Worm (Caenorhabditis elegans) whole organism, L4 larva: ENCODE measurements around the gene srz-64.
A peak's percentile ranks its signal among the peaks of the same experiment; 100 is the strongest.

Experiments
- F37D6.2 ChIP-seq: sonication (generic microtip); optimal IDR thresholded peaks from 2 replicates; lab custom pipeline; 2016; ENCODE audit warnings: mild to moderate bottlenecking, missing genetic modification characterization, missing compliant biosample characterization
- F44E2.7 ChIP-seq: fragments of 200-800 bp; sonication (Bioruptor generic); IDR thresholded peaks from 2 replicates; pipeline ENCODE4 v2.1.2; 2022; ENCODE audit warnings: missing genetic modification characterization, missing compliant biosample characterization
- T26A8.4 ChIP-seq: fragments of 200-800 bp; sonication (Bioruptor generic); IDR thresholded peaks from 2 replicates; pipeline ENCODE4 v1.3.6; 2022; ENCODE audit warnings: missing genetic modification characterization, missing compliant biosample characterization
- Y105C5A.15 ChIP-seq: fragments of 200-800 bp; sonication (Bioruptor generic); IDR thresholded peaks from 2 replicates; pipeline ENCODE4 v1.3.6; 2022; ENCODE audit warnings: missing genetic modification characterization, missing compliant biosample characterization
- aha-1 ChIP-seq: fragments of 150-350 bp; peaks from one replicate; lab custom pipeline; 2014; ENCODE audit warnings: missing biosample characterization, missing genetic modification characterization
- arid-1 ChIP-seq: fragments of 200-800 bp; sonication (Bioruptor generic); conservative IDR thresholded peaks from 2 replicates; pipeline ENCODE4 v1.3.6; 2022; ENCODE audit warnings: missing genetic modification reagents, missing genetic modification characterization, missing compliant biosample characterization
- ceh-28 ChIP-seq: fragments of 150-350 bp; optimal IDR thresholded peaks from 2 replicates; lab custom pipeline; 2014; ENCODE audit warnings: missing biosample characterization, missing genetic modification reagents, missing genetic modification characterization
- ceh-32 ChIP-seq: sonication (generic microtip); optimal IDR thresholded peaks from 2 replicates; lab custom pipeline; 2016; ENCODE audit warnings: mild to moderate bottlenecking, missing genetic modification characterization, missing compliant biosample characterization; ENCODE audit not compliant: poor library complexity
- ceh-44 ChIP-seq: fragments of 200-800 bp; sonication (Bioruptor generic); IDR thresholded peaks from 2 replicates; pipeline ENCODE4 v1.3.6; 2022; ENCODE audit warnings: missing genetic modification reagents, missing genetic modification characterization, missing compliant biosample characterization
- ceh-82 ChIP-seq: sonication (generic microtip); optimal IDR thresholded peaks from 2 replicates; lab custom pipeline; 2017; ENCODE audit warnings: missing biosample characterization, missing genetic modification characterization
- cey-2 ChIP-seq: sonication (generic microtip); optimal IDR thresholded peaks from 3 replicates; lab custom pipeline; 2017; ENCODE audit warnings: missing genetic modification characterization, mild to moderate bottlenecking, missing compliant biosample characterization, antibody characterized with exemption, borderline replicate concordance; ENCODE audit not compliant: insufficient read depth
- ctbp-1 ChIP-seq: fragments of 200-800 bp; sonication (Bioruptor generic); IDR thresholded peaks from 2 replicates; pipeline ENCODE4 v1.3.6; 2022; ENCODE audit warnings: missing genetic modification reagents, missing genetic modification characterization, missing compliant biosample characterization
- daf-12 ChIP-seq: fragments of 150-350 bp; optimal IDR thresholded peaks from 2 replicates; lab custom pipeline; 2014; ENCODE audit warnings: missing biosample characterization, missing genetic modification reagents, missing genetic modification characterization
- daf-16 ChIP-seq, 3 experiments: sonication (generic microtip); optimal IDR thresholded peaks; 2 replicates each; lab custom pipeline; 2016 to 2017; ENCODE audit warnings: missing genetic modification characterization in 3 of 3, missing genetic modification reagents in 3 of 3, mild to moderate bottlenecking in 2 of 3, missing compliant biosample characterization in 2 of 3, missing biosample characterization in 1 of 3, moderate library complexity in 1 of 3
- daf-8 ChIP-seq: fragments of 200-800 bp; sonication (Bioruptor generic); IDR thresholded peaks from 2 replicates; pipeline ENCODE4 v1.3.6; 2022; ENCODE audit warnings: missing genetic modification characterization, missing compliant biosample characterization
- dmd-8 ChIP-seq: fragments of 200-800 bp; sonication (Bioruptor generic); IDR thresholded peaks from 2 replicates; pipeline ENCODE4 v1.3.6; 2022; ENCODE audit warnings: missing genetic modification characterization, missing compliant biosample characterization
- dmd-9 ChIP-seq: fragments of 200-800 bp; sonication (Bioruptor generic); IDR thresholded peaks from 2 replicates; pipeline ENCODE4 v1.3.6; 2022; ENCODE audit warnings: missing genetic modification reagents, missing genetic modification characterization, missing compliant biosample characterization
- duxl-1 ChIP-seq: sonication (generic microtip); optimal IDR thresholded peaks from 2 replicates; lab custom pipeline; 2016; ENCODE audit warnings: mild to moderate bottlenecking, missing genetic modification characterization, moderate library complexity, missing compliant biosample characterization; ENCODE audit not compliant: poor library complexity
- dve-1 ChIP-seq: sonication (generic microtip); optimal IDR thresholded peaks from 2 replicates; lab custom pipeline; 2017; ENCODE audit warnings: antibody characterized with exemption, mild to moderate bottlenecking, missing genetic modification characterization, missing compliant biosample characterization; ENCODE audit not compliant: insufficient read depth
- fos-1 ChIP-seq: fragments of 150-350 bp; optimal IDR thresholded peaks from 2 replicates; lab custom pipeline; 2014; ENCODE audit warnings: missing biosample characterization, missing genetic modification characterization
- lim-7 ChIP-seq: fragments of 200-800 bp; sonication (Bioruptor generic); IDR thresholded peaks from 2 replicates; pipeline ENCODE4 v1.3.6; 2022; ENCODE audit warnings: missing genetic modification characterization, missing compliant biosample characterization
- lin-29 ChIP-seq: fragments of 200-800 bp; sonication (Bioruptor generic); IDR thresholded peaks from 2 replicates; pipeline ENCODE4 v1.3.6; 2022; ENCODE audit warnings: missing genetic modification reagents, missing genetic modification characterization, missing compliant biosample characterization
- lsy-2 ChIP-seq, 2 experiments: fragments of 150-350 bp in 1 of 2; sonication (generic microtip) in 1 of 2; optimal IDR thresholded peaks; 2 replicates each; lab custom pipeline; 2014 to 2017; ENCODE audit warnings: missing biosample characterization in 2 of 2, missing genetic modification characterization in 2 of 2
- madf-5 ChIP-seq, 2 experiments: fragments of 200-800 bp; sonication (Bioruptor generic); IDR thresholded peaks; 2 replicates each; pipeline ENCODE4 v1.3.6; 2022; ENCODE audit warnings: missing compliant biosample characterization in 2 of 2, missing genetic modification characterization in 2 of 2
- madf-9 ChIP-seq: fragments of 200-800 bp; sonication (Bioruptor generic); conservative IDR thresholded peaks from 2 replicates; pipeline ENCODE4 v1.3.6; 2022; ENCODE audit warnings: missing genetic modification reagents, missing genetic modification characterization, missing compliant biosample characterization
- mes-2 ChIP-seq: sonication (generic microtip); optimal IDR thresholded peaks from 2 replicates; lab custom pipeline; 2016; ENCODE audit warnings: missing genotype, mild to moderate bottlenecking, missing genetic modification characterization, missing compliant biosample characterization; ENCODE audit not compliant: poor library complexity, severe bottlenecking
- mxl-3 ChIP-seq: fragments of 200-800 bp; sonication (Bioruptor generic); optimal IDR thresholded peaks from 2 replicates; lab custom pipeline; 2018; ENCODE audit warnings: mild to moderate bottlenecking, missing genetic modification characterization, missing compliant biosample characterization
- nhr-102 ChIP-seq: sonication (generic microtip); optimal IDR thresholded peaks from 2 replicates; lab custom pipeline; 2016; ENCODE audit warnings: mild to moderate bottlenecking, missing genetic modification characterization, moderate library complexity, missing compliant biosample characterization
- nhr-25 ChIP-seq: sonication (generic microtip); optimal IDR thresholded peaks from 2 replicates; lab custom pipeline; 2017; ENCODE audit warnings: missing genetic modification characterization, mild to moderate bottlenecking, missing compliant biosample characterization, antibody characterized with exemption, moderate library complexity, borderline replicate concordance; ENCODE audit not compliant: insufficient read depth
- nhr-28 ChIP-seq: fragments of 150-350 bp; optimal IDR thresholded peaks from 2 replicates; lab custom pipeline; 2014; ENCODE audit warnings: missing biosample characterization, missing genetic modification characterization
- nhr-48 ChIP-seq: sonication (generic microtip); optimal IDR thresholded peaks from 2 replicates; lab custom pipeline; 2016; ENCODE audit warnings: mild to moderate bottlenecking, missing genetic modification characterization, missing compliant biosample characterization
- rbr-2 ChIP-seq: sonication (generic microtip); optimal IDR thresholded peaks from 2 replicates; lab custom pipeline; 2016; ENCODE audit warnings: missing genotype, missing genetic modification characterization, missing compliant biosample characterization
- set-16 ChIP-seq: fragments of 200-800 bp; sonication (Bioruptor generic); IDR thresholded peaks from 2 replicates; pipeline ENCODE4 v1.3.6; 2022; ENCODE audit warnings: missing genetic modification reagents, missing genetic modification characterization, missing compliant biosample characterization
- spr-1 ChIP-seq: sonication (generic microtip); optimal IDR thresholded peaks from 2 replicates; lab custom pipeline; 2016; ENCODE audit warnings: mild to moderate bottlenecking, missing genetic modification characterization, missing compliant biosample characterization
- unc-62 ChIP-seq, 3 experiments: fragments of 150-350 bp in 1 of 3; sonication (generic microtip); optimal IDR thresholded peaks in 2 of 3; peaks in 1 of 3; 1 replicate in 1 of 3; 2 replicates in 2 of 3; lab custom pipeline; 2014 to 2017; ENCODE audit warnings: missing biosample characterization in 3 of 3, missing genetic modification characterization in 3 of 3, missing genetic modification reagents in 3 of 3, missing genotype in 1 of 3
- zfp-2 ChIP-seq: sonication (generic microtip); optimal IDR thresholded peaks from 2 replicates; lab custom pipeline; 2016; ENCODE audit warnings: mild to moderate bottlenecking, missing genetic modification characterization, missing compliant biosample characterization
- ztf-11 ChIP-seq: fragments of 150-350 bp; optimal IDR thresholded peaks from 2 replicates; lab custom pipeline; 2014; ENCODE audit warnings: missing biosample characterization, missing genetic modification characterization

Gene srz-64

ce11 chrII:1239433-1240020, 53.5 kb downstream of the srz-64 start (continued):
- TF ChIP-seq lin-29 (GFP tag; lab: Robert Waterston, UW) (no peak), madf-9 (peak; percentile 28; the same call in 1 of the 2 replicates), lsy-2 (tag; optimal IDR thresholded peaks at IDR 0.05; lab: Kevin White, UChicago) (peak; percentile 19 to 33), spr-1 (tag; lab: Kevin White, UChicago) (no peak), F44E2.7 (GFP tag; lab: Robert Waterston, UW) (no peak), nhr-102 (peak; percentile 34), T26A8.4 (GFP tag; lab: Robert Waterston, UW) (peak; percentile 22; the same call in 1 of the 2 replicates), zfp-2 (tag; lab: Kevin White, UChicago) (no peak), daf-12 (tag; lab: Kevin White, UChicago) (no peak), unc-62 (GFP tag; optimal IDR thresholded peaks at IDR 0.05 in 1 of 2; lab: Kevin White, UChicago) (peak in 1 of 2 experiments; percentile 1), unc-62 (tag; optimal IDR thresholded peaks at IDR 0.05; lab: Kevin White, UChicago) (no peak), Y105C5A.15 (GFP tag; lab: Robert Waterston, UW) (no peak), ceh-82 (tag; lab: Kevin White, UChicago) (no peak), nhr-48 (peak; percentile 49), ztf-11 (tag; lab: Kevin White, UChicago) (no peak), set-16 (GFP tag; lab: Robert Waterston, UW) (peak; percentile 77), nhr-28 (tag; lab: Kevin White, UChicago) (peak; percentile 52), ctbp-1 (GFP tag; lab: Robert Waterston, UW) (no peak), ceh-44 (GFP tag; lab: Robert Waterston, UW) (no peak), fos-1 (no peak), duxl-1 (tag; lab: Kevin White, UChicago) (peak; percentile 62), madf-5 (GFP tag; IDR thresholded peaks at IDR 0.05; lab: Robert Waterston, UW) (no peak), daf-16 (GFP tag; optimal IDR thresholded peaks at IDR 0.05; lab: Kevin White, UChicago) (peak in 1 of 2 experiments; percentile 46), daf-16 (tag; optimal IDR thresholded peaks at IDR 0.05; lab: Kevin White, UChicago) (peak; percentile 75), dmd-9 (GFP tag; lab: Robert Waterston, UW) (no peak), cey-2 (tag; lab: Kevin White, UChicago) (no peak), dmd-8 (GFP tag; lab: Robert Waterston, UW) (no peak), aha-1 (tag; lab: Kevin White, UChicago) (peak; percentile 92), F37D6.2 (peak; percentile 5), mes-2 (tag; lab: Kevin White, UChicago) (peak; percentile 36), rbr-2 (tag; lab: Kevin White, UChicago) (peak; percentile 26), lim-7 (no peak), daf-8 (GFP tag; lab: Robert Waterston, UW) (no peak), dve-1 (tag; lab: Kevin White, UChicago) (peak; percentile 64), ceh-32 (tag; lab: Kevin White, UChicago) (no peak), nhr-25 (tag; lab: Kevin White, UChicago) (no peak), arid-1 (no peak), mxl-3 (GFP tag; lab: Kevin White, UChicago) (peak; percentile 51), ceh-28 (tag; lab: Kevin White, UChicago) (no peak)
